Worm (Caenorhabditis elegans) whole organism, L4/young adult: ENCODE measurements around the gene K06A4.7.

Experiments used
- dao-5 ChIP-seq: sonication (generic microtip); optimal IDR thresholded peaks from 2 replicates; lab custom pipeline; 2016; ENCODE audit warnings: missing genotype, missing genetic modification characterization, moderate library complexity, missing compliant biosample characterization
- him-1 ChIP-seq: sonication (generic microtip); optimal IDR thresholded peaks from 2 replicates; lab custom pipeline; 2016; ENCODE audit warnings: missing genotype, missing genetic modification reagents, missing genetic modification characterization, missing compliant biosample characterization

DNA sequence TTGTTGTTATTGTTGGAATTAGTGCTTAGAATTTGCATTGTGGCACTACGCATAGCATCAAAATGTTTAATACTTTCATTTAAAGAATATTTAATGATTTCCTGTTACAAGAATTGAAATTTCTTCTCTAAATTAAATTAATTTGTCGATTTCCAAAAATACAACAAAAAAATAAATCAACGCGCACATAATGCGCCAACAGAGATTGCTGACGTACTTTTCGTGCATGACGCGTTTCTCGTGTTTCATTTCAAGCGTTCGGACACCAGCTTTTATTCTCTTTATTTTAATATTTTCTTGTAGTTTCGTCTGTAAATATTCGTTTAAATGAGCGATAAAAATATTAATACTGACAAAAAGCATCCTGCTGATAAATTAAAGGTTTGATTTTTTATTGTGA is 22.3 kb upstream of the K06A4.7 start, which contains the start of gene eif-2Bdelta:
- TF ChIP-seq him-1 (tag; lab: Kevin White, UChicago) (no peak), dao-5 (tag; lab: Kevin White, UChicago) (no peak)
